Worm (Caenorhabditis elegans): ENCODE data around the gene K07H8.2.

K07H8.2 gene

DNA sequence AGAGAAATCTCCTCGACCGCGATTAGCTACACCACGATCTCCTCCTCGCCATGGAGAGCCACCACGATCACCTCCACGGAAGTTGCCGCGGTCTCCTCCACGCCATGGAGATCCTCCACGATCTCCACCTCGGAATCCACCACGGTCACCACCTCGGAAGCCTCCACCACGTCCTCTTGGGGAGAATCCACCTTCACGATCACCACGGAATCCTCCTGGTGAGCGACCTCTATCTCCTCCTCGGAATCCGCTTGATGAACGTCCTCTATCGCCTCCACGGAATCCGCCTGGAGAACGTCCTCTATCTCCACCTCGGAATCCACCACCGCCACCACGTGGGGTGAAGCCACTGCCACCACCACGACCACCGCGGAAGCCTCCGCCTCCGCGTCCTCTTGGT lies 2.2 kb upstream of the K07H8.2 start:
- TF ChIP-seq nhr-25 (tag; optimal IDR thresholded peaks at IDR 0.05) = no peak
- TF ChIP-seq ztf-4 (tag; optimal IDR thresholded peaks at IDR 0.05) = no peak

DNA sequence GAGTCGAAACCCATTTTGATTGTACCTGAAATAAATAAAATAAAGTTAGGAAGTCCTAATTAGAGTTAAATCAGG lies 2.0 kb upstream of the K07H8.2 start, which contains the start of gene nucl-1:
Gene nucl-1, minus strand, starts transcription at position 26 of the 75 bp plus-strand sequence.
- TF ChIP-seq lin-13 (GFP tag; optimal IDR thresholded peaks at IDR 0.05) (no peak), ceh-82 (tag; optimal IDR thresholded peaks at IDR 0.05) (no peak), ZK546.5 (tag; optimal IDR thresholded peaks at IDR 0.05) (no peak), sma-3 (GFP tag; optimal IDR thresholded peaks at IDR 0.05) (no peak), snpc-4 (tag; optimal IDR thresholded peaks at IDR 0.05) (no peak), egl-27 (tag; optimal IDR thresholded peaks at IDR 0.05) (no peak), nhr-77 (tag; optimal IDR thresholded peaks at IDR 0.05) (no peak), skn-1 (tag; optimal IDR thresholded peaks at IDR 0.05) (no peak), lin-39 (tag; optimal IDR thresholded peaks at IDR 0.05) (no peak), unc-39 (tag; optimal IDR thresholded peaks at IDR 0.05) (no peak), peb-1 (tag; optimal IDR thresholded peaks at IDR 0.05) (no peak), crh-2 (tag; optimal IDR thresholded peaks at IDR 0.05) (no peak), sem-4 (tag; optimal IDR thresholded peaks at IDR 0.05) (no peak), nhr-237 (tag; optimal IDR thresholded peaks at IDR 0.05) (no peak), R02D3.7 (tag; optimal IDR thresholded peaks at IDR 0.05) (no peak), ztf-1 (GFP tag; conservative IDR thresholded peaks at IDR 0.05) (no peak)

DNA sequence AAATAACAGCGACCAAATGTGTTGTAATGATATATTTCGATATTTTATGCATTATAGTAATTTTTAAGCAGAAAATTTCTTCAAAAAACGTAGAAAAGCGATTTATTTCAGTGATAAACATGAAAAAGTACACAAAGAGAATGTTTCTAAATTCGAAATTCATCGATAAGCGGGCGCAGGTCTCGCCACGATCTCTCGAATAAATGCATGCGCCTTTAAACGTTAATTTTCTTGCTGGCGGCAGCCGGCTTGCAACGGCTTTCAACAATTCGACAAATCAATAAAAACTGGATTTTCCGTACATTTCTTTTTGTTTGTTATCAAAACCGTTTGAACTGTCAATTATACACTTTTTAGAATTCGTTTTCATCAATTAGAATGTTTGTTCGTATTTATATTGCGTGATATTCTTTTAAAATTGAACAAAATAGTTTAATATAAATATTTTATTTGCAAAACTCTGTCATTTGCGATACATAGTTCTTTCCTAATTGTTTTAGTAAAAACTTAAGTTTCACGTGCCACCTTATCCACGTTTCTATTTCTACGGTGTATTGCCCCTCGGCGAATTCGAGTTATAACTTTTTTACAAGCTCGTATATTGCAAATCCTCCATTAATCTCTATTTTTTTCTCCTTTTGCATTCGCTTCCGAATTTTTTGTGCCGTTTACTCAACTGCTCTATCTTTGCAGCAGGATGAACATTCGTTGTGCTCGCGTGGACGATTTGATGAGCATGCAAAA lies 1.6 kb upstream of the K07H8.2 start, which contains the start of gene daf-31:
Gene daf-31, plus strand, starts transcription at position 694 of the 744 bp plus-strand sequence.
- TF ChIP-seq peb-1 (tag; optimal IDR thresholded peaks at IDR 0.05) (no peak), nhr-6 (tag; optimal IDR thresholded peaks at IDR 0.05) (no peak), crh-2 (tag; optimal IDR thresholded peaks at IDR 0.05) (peak; percentile 19), lsy-2 (tag; optimal IDR thresholded peaks at IDR 0.05) (peak in 1 of 2 experiments; percentile 77), C34F6.9 (tag; optimal IDR thresholded peaks at IDR 0.05) (peak; percentile 58), nhr-25 (tag; optimal IDR thresholded peaks at IDR 0.05) (no peak), gmeb-1 (tag; optimal IDR thresholded peaks at IDR 0.05) (peak; percentile 54), nhr-129 (tag; optimal IDR thresholded peaks at IDR 0.05) (peak; percentile 57), zag-1 (tag; optimal IDR thresholded peaks at IDR 0.05) (no peak), Y55F3AM.14 (GFP tag; optimal IDR thresholded peaks at IDR 0.05) (no peak), lin-11 (tag; optimal IDR thresholded peaks at IDR 0.05) (no peak), F13H6.1 (tag; optimal IDR thresholded peaks at IDR 0.05) (peak; percentile 28), sma-9 (GFP tag; optimal IDR thresholded peaks at IDR 0.05) (peak; percentile 4), sma-9 (tag; optimal IDR thresholded peaks at IDR 0.05) (no peak), unc-55 (GFP tag; optimal IDR thresholded peaks at IDR 0.05) (peak; percentile 76), lin-39 (tag; optimal IDR thresholded peaks at IDR 0.05) (no peak), ztf-11 (tag; optimal IDR thresholded peaks at IDR 0.05) (no peak), sem-4 (tag; optimal IDR thresholded peaks at IDR 0.05) (no peak), fos-1 (tag; optimal IDR thresholded peaks at IDR 0.05) (peak; percentile 31), ama-1 (optimal IDR thresholded peaks at IDR 0.05) (no peak), lin-13 (GFP tag; optimal IDR thresholded peaks at IDR 0.05) (peak; percentile 29)

DNA sequence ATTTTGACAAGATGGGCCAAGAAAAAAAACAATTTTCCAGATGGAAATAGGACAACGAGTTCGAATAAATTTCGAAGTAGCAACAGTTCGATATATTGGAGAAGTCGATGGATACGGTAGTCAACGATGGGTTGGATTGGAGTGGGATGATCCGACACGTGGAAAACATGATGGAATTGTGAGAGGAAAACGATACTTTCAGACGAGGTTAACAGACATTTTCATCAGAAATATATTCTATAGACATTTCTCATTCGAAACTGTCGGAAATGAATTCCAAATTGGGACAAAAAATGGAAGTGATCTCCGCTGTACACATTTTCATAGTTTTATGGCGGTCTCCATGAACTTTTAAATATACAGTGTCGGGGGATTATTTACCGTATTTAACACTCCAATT lies 3.3 kb downstream of the K07H8.2 start, which contains the start of gene tbce-1:
Gene tbce-1, plus strand, starts transcription at position 41 of the 400 bp plus-strand sequence.
- TF ChIP-seq gmeb-1 (tag; optimal IDR thresholded peaks at IDR 0.05) = no peak
- no peak for TF ChIP-seq nhr-21 (tag; optimal IDR thresholded peaks at IDR 0.05)
- no peak for TF ChIP-seq lsy-2 (tag; optimal IDR thresholded peaks at IDR 0.05)
- no peak for TF ChIP-seq fos-1 (tag; optimal IDR thresholded peaks at IDR 0.05)
- TF ChIP-seq unc-55 (GFP tag; optimal IDR thresholded peaks at IDR 0.05) = no peak
- no peak for TF ChIP-seq sma-9 (GFP tag; optimal IDR thresholded peaks at IDR 0.05)
- no peak for TF ChIP-seq sma-9 (tag; optimal IDR thresholded peaks at IDR 0.05)
- TF ChIP-seq elt-3 (tag; optimal IDR thresholded peaks at IDR 0.05) = no peak
- no peak for TF ChIP-seq F13H6.1 (tag; optimal IDR thresholded peaks at IDR 0.05)
- TF ChIP-seq unc-62 (GFP tag; optimal IDR thresholded peaks at IDR 0.05) = no peak
- no peak for TF ChIP-seq ztf-11 (tag; optimal IDR thresholded peaks at IDR 0.05)
- no peak for TF ChIP-seq mab-5 (tag; optimal IDR thresholded peaks at IDR 0.05)
- TF ChIP-seq blmp-1 (tag; optimal IDR thresholded peaks at IDR 0.05; ENCODE audit: insufficient read depth) = no peak
- no peak for TF ChIP-seq nhr-10 (tag; optimal IDR thresholded peaks at IDR 0.05)
- no peak for TF ChIP-seq lin-39 (tag; optimal IDR thresholded peaks at IDR 0.05)
- TF ChIP-seq crh-2 (tag; optimal IDR thresholded peaks at IDR 0.05) = no peak
- no peak for TF ChIP-seq unc-39 (tag; optimal IDR thresholded peaks at IDR 0.05)
- no peak for TF ChIP-seq aly-2 (tag; optimal IDR thresholded peaks at IDR 0.05)
- TF ChIP-seq lin-13 (GFP tag; optimal IDR thresholded peaks at IDR 0.05) = no peak
- no peak for TF ChIP-seq ceh-82 (tag; optimal IDR thresholded peaks at IDR 0.05)
- TF ChIP-seq nhr-6 (tag; optimal IDR thresholded peaks at IDR 0.05) = no peak
